Fruit fly (Drosophila melanogaster) whole organism, embryonic: Measurements from ENCODE around the gene CG31141.

ENCODE experiments used
- ATbp ChIP-seq: fragments of 200-800 bp; sonication (Bioruptor generic); optimal IDR thresholded peaks from 2 replicates; lab custom pipeline; 2017; ENCODE audit warnings: missing biosample characterization, mild to moderate bottlenecking, missing genetic modification characterization, missing genetic modification reagents
- Asciz ChIP-seq: fragments of 200-800 bp; sonication (Bioruptor generic); optimal IDR thresholded peaks from 2 replicates; lab custom pipeline; 2017; ENCODE audit warnings: missing biosample characterization, mild to moderate bottlenecking, missing genetic modification characterization, missing genetic modification reagents
- Atf6 ChIP-seq: fragments of 200-800 bp; sonication (Bioruptor generic); IDR thresholded peaks from 2 replicates; pipeline ENCODE4 v1.3.6; 2022; ENCODE audit warnings: missing biosample characterization, missing genetic modification characterization
- Bgb ChIP-seq: fragments of 200-800 bp; sonication (Bioruptor generic); IDR thresholded peaks from 2 replicates; pipeline ENCODE4 v1.3.6; 2022; ENCODE audit warnings: missing biosample characterization, missing genetic modification characterization; ENCODE audit not compliant: partially characterized antibody
- BtbVII ChIP-seq: fragments of 200-800 bp; sonication (Bioruptor generic); optimal IDR thresholded peaks from 3 replicates; lab custom pipeline; 2017; ENCODE audit warnings: missing biosample characterization, mild to moderate bottlenecking, missing genetic modification characterization
- CG10321 ChIP-seq: fragments of 200-800 bp; sonication (Bioruptor generic); IDR thresholded peaks from 2 replicates; pipeline ENCODE4 v1.3.6; 2022; ENCODE audit warnings: missing biosample characterization, missing genetic modification characterization
- CG13296 ChIP-seq: fragments of 200-800 bp; sonication (Bioruptor generic); optimal IDR thresholded peaks from 3 replicates; lab custom pipeline; 2018; ENCODE audit warnings: missing biosample characterization, mild to moderate bottlenecking, missing genetic modification characterization
- CG16779 ChIP-seq: fragments of 200-800 bp; sonication (Bioruptor generic); IDR thresholded peaks from 2 replicates; pipeline ENCODE4 v1.3.6; 2022; ENCODE audit warnings: missing biosample characterization, missing genetic modification characterization
- CG16813 ChIP-seq: fragments of 200-800 bp; sonication (Bioruptor generic); IDR thresholded peaks from 3 replicates; pipeline ENCODE4 v1.3.6; 2022; ENCODE audit warnings: missing biosample characterization, missing genetic modification characterization; ENCODE audit not compliant: partially characterized antibody
- CG17361 ChIP-seq: fragments of 200-800 bp; sonication (Bioruptor generic); IDR thresholded peaks from 3 replicates; pipeline ENCODE4 v1.3.6; 2022; ENCODE audit warnings: missing biosample characterization, missing genetic modification characterization
- CG17385 ChIP-seq: fragments of 200-800 bp; sonication (Bioruptor generic); optimal IDR thresholded peaks from 3 replicates; lab custom pipeline; 2018; ENCODE audit warnings: missing biosample characterization, mild to moderate bottlenecking, missing genetic modification characterization
- CG17802 ChIP-seq: fragments of 200-800 bp; sonication (Bioruptor generic); optimal IDR thresholded peaks from 2 replicates; lab custom pipeline; 2018; ENCODE audit warnings: missing biosample characterization, mild to moderate bottlenecking, missing genetic modification characterization, moderate library complexity
- CG33213 ChIP-seq: fragments of 200-800 bp; sonication (Bioruptor generic); optimal IDR thresholded peaks from 3 replicates; lab custom pipeline; 2016; ENCODE audit warnings: missing biosample characterization, missing genetic modification characterization
- CG34224 ChIP-seq: fragments of 200-800 bp; sonication (Bioruptor generic); IDR thresholded peaks from 3 replicates; pipeline ENCODE4 v1.3.6; 2022; ENCODE audit warnings: missing biosample characterization, missing genetic modification characterization; ENCODE audit not compliant: partially characterized antibody
- CG34376 ChIP-seq: fragments of 200-800 bp; sonication (Bioruptor generic); optimal IDR thresholded peaks from 2 replicates; lab custom pipeline; 2018; ENCODE audit warnings: missing biosample characterization, mild to moderate bottlenecking, missing genetic modification characterization
- CG43689 ChIP-seq: fragments of 200-800 bp; sonication (Bioruptor generic); IDR thresholded peaks from 2 replicates; pipeline ENCODE4 v1.3.6; 2022; ENCODE audit warnings: missing biosample characterization, missing genetic modification characterization
- CG4404 ChIP-seq: fragments of 200-800 bp; sonication (Bioruptor generic); IDR thresholded peaks from 2 replicates; pipeline ENCODE4 v1.3.6; 2022; ENCODE audit warnings: missing biosample characterization, missing genetic modification characterization
- CG9876 ChIP-seq: fragments of 200-800 bp; sonication (Bioruptor generic); optimal IDR thresholded peaks from 2 replicates; lab custom pipeline; 2016; ENCODE audit warnings: missing biosample characterization, missing genetic modification characterization
- CHES-1-like ChIP-seq: fragments of 200-800 bp; sonication (Bioruptor generic); optimal IDR thresholded peaks from 2 replicates; lab custom pipeline; 2016; ENCODE audit warnings: missing biosample characterization, missing genetic modification characterization
- Camta ChIP-seq: fragments of 200-800 bp; sonication (Bioruptor generic); optimal IDR thresholded peaks from 2 replicates; lab custom pipeline; 2016; ENCODE audit warnings: missing biosample characterization, missing genetic modification characterization
- CkIIα-i1 ChIP-seq: fragments of 200-800 bp; sonication (Bioruptor generic); IDR thresholded peaks from 2 replicates; pipeline ENCODE4 v1.3.6; 2022; ENCODE audit warnings: missing biosample characterization, missing genetic modification characterization
- CoRest ChIP-seq: fragments of 200-800 bp; sonication (Bioruptor generic); optimal IDR thresholded peaks from 3 replicates; lab custom pipeline; 2018; ENCODE audit warnings: missing biosample characterization, mild to moderate bottlenecking, missing genetic modification characterization, moderate library complexity
- Fer2 ChIP-seq: fragments of 200-800 bp; sonication (Bioruptor generic); optimal IDR thresholded peaks from 2 replicates; lab custom pipeline; 2018; ENCODE audit warnings: missing biosample characterization, mild to moderate bottlenecking, missing genetic modification characterization, moderate library complexity
- Fer3 ChIP-seq: fragments of 200-800 bp; sonication (Bioruptor generic); optimal IDR thresholded peaks from 2 replicates; lab custom pipeline; 2018; ENCODE audit warnings: missing biosample characterization, mild to moderate bottlenecking, missing genetic modification characterization, moderate library complexity
- Gug ChIP-seq: fragments of 200-800 bp; sonication (Bioruptor generic); IDR thresholded peaks from 4 replicates; pipeline ENCODE4 v1.3.6; 2022; ENCODE audit warnings: missing biosample characterization, missing genetic modification characterization
- Hand ChIP-seq: fragments of 200-800 bp; sonication (Bioruptor generic); optimal IDR thresholded peaks from 2 replicates; lab custom pipeline; 2017; ENCODE audit warnings: mild to moderate bottlenecking, missing biosample characterization, missing genetic modification reagents, missing genetic modification characterization
- HmgD ChIP-seq: fragments of 200-800 bp; sonication (Bioruptor generic); optimal IDR thresholded peaks from 3 replicates; lab custom pipeline; 2016; ENCODE audit warnings: missing biosample characterization, missing genetic modification characterization
- Hr78 ChIP-seq, 2 experiments: fragments of 200-800 bp in 1 of 2; fragments of >200 bp in 1 of 2; sonication (Bioruptor generic) in 1 of 2; optimal IDR thresholded peaks; 2 replicates each; lab custom pipeline; 2017 to 2019; ENCODE audit warnings: missing biosample characterization in 2 of 2, missing genetic modification characterization in 2 of 2, mild to moderate bottlenecking in 1 of 2, moderate library complexity in 1 of 2
- Kr ChIP-seq: fragments of 200-800 bp; sonication (Bioruptor generic); optimal IDR thresholded peaks from 2 replicates; lab custom pipeline; 2017; ENCODE audit warnings: missing biosample characterization, mild to moderate bottlenecking, missing genetic modification characterization
- Max ChIP-seq: fragments of 200-800 bp; sonication (Bioruptor generic); optimal IDR thresholded peaks from 2 replicates; lab custom pipeline; 2016; ENCODE audit warnings: missing biosample characterization, mild to moderate bottlenecking, missing genetic modification characterization
- NK7.1 ChIP-seq: fragments of 200-800 bp; sonication (Bioruptor generic); optimal IDR thresholded peaks from 3 replicates; lab custom pipeline; 2016; ENCODE audit warnings: missing biosample characterization, missing genetic modification characterization
- Ssrp ChIP-seq: fragments of 200-800 bp; sonication (Bioruptor generic); optimal IDR thresholded peaks from 2 replicates; lab custom pipeline; 2018; ENCODE audit warnings: missing biosample characterization, mild to moderate bottlenecking, missing genetic modification characterization, moderate library complexity
- TFAM ChIP-seq: fragments of 200-800 bp; sonication (Bioruptor generic); optimal IDR thresholded peaks from 2 replicates; lab custom pipeline; 2017; ENCODE audit warnings: missing biosample characterization, missing genetic modification characterization, inconsistent platforms
- Taf1 ChIP-seq: fragments of 200-800 bp; sonication (Bioruptor generic); IDR thresholded peaks from 2 replicates; pipeline ENCODE4 v1.3.6; 2022; ENCODE audit warnings: missing biosample characterization, missing genetic modification characterization
- Xbp1 ChIP-seq: fragments of 200-800 bp; sonication (Bioruptor generic); optimal IDR thresholded peaks from 3 replicates; lab custom pipeline; 2016; ENCODE audit warnings: missing biosample characterization, mild to moderate bottlenecking, missing genetic modification characterization
- gcm ChIP-seq: fragments of 200-800 bp; sonication (Bioruptor generic); optimal IDR thresholded peaks from 2 replicates; lab custom pipeline; 2019; ENCODE audit warnings: missing biosample characterization, mild to moderate bottlenecking, missing genetic modification characterization, moderate library complexity
- gsb ChIP-seq: fragments of 200-800 bp; sonication (Bioruptor generic); IDR thresholded peaks from 2 replicates; pipeline ENCODE4 v1.3.6; 2022; ENCODE audit warnings: missing biosample characterization, missing genetic modification characterization
- jigr1 ChIP-seq: fragments of 200-800 bp; sonication (Bioruptor generic); IDR thresholded peaks from 3 replicates; pipeline ENCODE4 v1.3.6; 2022; ENCODE audit warnings: missing biosample characterization, missing genetic modification characterization
- kah ChIP-seq: fragments of 200-800 bp; sonication (Bioruptor generic); optimal IDR thresholded peaks from 2 replicates; lab custom pipeline; 2018; ENCODE audit warnings: missing biosample characterization, mild to moderate bottlenecking, missing genetic modification characterization
- nerfin-2 ChIP-seq: fragments of 200-800 bp; sonication (Bioruptor generic); IDR thresholded peaks from 2 replicates; pipeline ENCODE4 v1.3.6; 2022; ENCODE audit warnings: missing biosample characterization, missing genetic modification characterization; ENCODE audit not compliant: partially characterized antibody
- org-1 ChIP-seq: fragments of 200-800 bp; sonication (Bioruptor generic); optimal IDR thresholded peaks from 2 replicates; lab custom pipeline; 2017; ENCODE audit warnings: missing biosample characterization, missing genetic modification characterization
- pb ChIP-seq: fragments of 200-800 bp; sonication (Bioruptor generic); optimal IDR thresholded peaks from 3 replicates; lab custom pipeline; 2016; ENCODE audit warnings: missing biosample characterization, missing genetic modification characterization
- pfk ChIP-seq: fragments of 200-800 bp; sonication (Bioruptor generic); optimal IDR thresholded peaks from 2 replicates; lab custom pipeline; 2018; ENCODE audit warnings: missing biosample characterization, mild to moderate bottlenecking, missing genetic modification characterization, moderate library complexity
- row ChIP-seq: fragments of 200-800 bp; sonication (Bioruptor generic); IDR thresholded peaks from 3 replicates; pipeline ENCODE4 v1.3.6; 2022; ENCODE audit warnings: missing biosample characterization, missing genetic modification characterization
- slp2 ChIP-seq: fragments of 200-800 bp; sonication (Bioruptor generic); optimal IDR thresholded peaks from 2 replicates; lab custom pipeline; 2016; ENCODE audit warnings: missing biosample characterization, missing genetic modification characterization
- tgo ChIP-seq: fragments of 200-800 bp; sonication (Bioruptor generic); IDR thresholded peaks from 3 replicates; pipeline ENCODE4 v1.3.6; 2022; ENCODE audit warnings: missing biosample characterization, missing genetic modification characterization
- tin ChIP-seq: fragments of 200-800 bp; sonication (Bioruptor generic); optimal IDR thresholded peaks from 3 replicates; lab custom pipeline; 2016; ENCODE audit warnings: missing biosample characterization, missing genetic modification characterization
- twi ChIP-seq: fragments of 200-800 bp; optimal IDR thresholded peaks from 2 replicates; lab custom pipeline; 2019; ENCODE audit warnings: missing biosample characterization, mild to moderate bottlenecking, missing genetic modification characterization, moderate library complexity
- wdn ChIP-seq: fragments of 200-800 bp; sonication (Bioruptor generic); IDR thresholded peaks from 2 replicates; pipeline ENCODE4 v1.3.6; 2022; ENCODE audit warnings: missing biosample characterization, missing genetic modification characterization
- zen ChIP-seq: fragments of 200-800 bp; sonication (Bioruptor generic); optimal IDR thresholded peaks from 3 replicates; lab custom pipeline; 2018; ENCODE audit warnings: missing biosample characterization, mild to moderate bottlenecking, missing genetic modification characterization, moderate library complexity
- zen2 ChIP-seq: fragments of 200-800 bp; sonication (Bioruptor generic); IDR thresholded peaks from 3 replicates; pipeline ENCODE4 v1.3.6; 2022; ENCODE audit warnings: missing biosample characterization, missing genetic modification characterization; ENCODE audit not compliant: partially characterized antibody

CG31141 gene

dm6 chr3R:23887096-23887421, 36.0 kb upstream of the CG31141 start (continued):
- TF ChIP-seq BtbVII (GFP tag; lab: Kevin White, UChicago) (peak; percentile 71), row (peak; percentile 97), kah (peak; percentile 81), ATbp (GFP tag; lab: Kevin White, UChicago) (peak; percentile 90), Fer2 (tag; lab: Kevin White, UChicago) (peak; percentile 74), pb (no peak), CG16813 (GFP tag; lab: Robert Waterston, UW) (no peak), tgo (GFP tag; lab: Robert Waterston, UW) (peak; percentile 91), CG17385 (GFP tag; lab: Kevin White, UChicago) (peak; percentile 88), CG10321 (GFP tag; lab: Robert Waterston, UW) (peak; percentile 46; the same call in 1 of the 2 replicates), Gug (peak; percentile 89), NK7.1 (GFP tag; lab: Kevin White, UChicago) (peak; percentile 8), CoRest (peak; percentile 95), wdn (GFP tag; lab: Robert Waterston, UW) (peak; percentile 76), tin (peak; percentile 92), CG43689 (GFP tag; lab: Robert Waterston, UW) (0 out of 2 replicates have a peak, but pooled peaks have one; percentile 41), CG34376 (no peak), CHES-1-like (GFP tag; lab: Kevin White, UChicago) (no peak), Bgb (GFP tag; lab: Robert Waterston, UW) (no peak), twi (tag; lab: Kevin White, UChicago) (peak; percentile 86), Taf1 (peak; percentile 61), gcm (GFP tag; lab: Kevin White, UChicago) (peak; percentile 96), slp2 (GFP tag; lab: Kevin White, UChicago) (no peak), zen2 (GFP tag; lab: Robert Waterston, UW) (no peak), HmgD (no peak), Max (peak; percentile 89), Hand (GFP tag; lab: Kevin White, UChicago) (no peak), Hr78 (GFP tag; optimal IDR thresholded peaks at IDR 0.05; lab: Kevin White, UChicago) (peak in 1 of 2 experiments; percentile 86), CG34224 (GFP tag; lab: Robert Waterston, UW) (no peak), CG13296 (GFP tag; lab: Kevin White, UChicago) (peak; percentile 67), Xbp1 (GFP tag; lab: Kevin White, UChicago) (peak; percentile 92), CG33213 (GFP tag; lab: Kevin White, UChicago) (no peak), CG17361 (peak; percentile 93), CkIIα-i1 (GFP tag; lab: Robert Waterston, UW) (no peak), pfk (GFP tag; lab: Kevin White, UChicago) (no peak), jigr1 (GFP tag; lab: Robert Waterston, UW) (peak; percentile 69; the same call in 2 of the 3 replicates), CG16779 (GFP tag; lab: Robert Waterston, UW) (no peak), CG4404 (GFP tag; lab: Robert Waterston, UW) (peak; percentile 94), Asciz (GFP tag; lab: Kevin White, UChicago) (peak; percentile 92), Atf6 (GFP tag; lab: Robert Waterston, UW) (peak; percentile 80), Camta (GFP tag; lab: Kevin White, UChicago) (peak; percentile 42), Ssrp (tag; lab: Kevin White, UChicago) (peak; percentile 97), TFAM (GFP tag; lab: Kevin White, UChicago) (peak; percentile 76), zen (tag; lab: Kevin White, UChicago) (peak; percentile 94), org-1 (GFP tag; lab: Kevin White, UChicago) (peak; percentile 73), Fer3 (tag; lab: Kevin White, UChicago) (peak; percentile 88), nerfin-2 (no peak), gsb (peak; percentile 72), CG9876 (GFP tag; lab: Kevin White, UChicago) (no peak), CG17802 (tag; lab: Kevin White, UChicago) (peak; percentile 82), Kr (GFP tag; lab: Kevin White, UChicago) (no peak)
